Worm (Caenorhabditis elegans): ENCODE results near the gene F54D10.7.

The F54D10.7 gene

DNA sequence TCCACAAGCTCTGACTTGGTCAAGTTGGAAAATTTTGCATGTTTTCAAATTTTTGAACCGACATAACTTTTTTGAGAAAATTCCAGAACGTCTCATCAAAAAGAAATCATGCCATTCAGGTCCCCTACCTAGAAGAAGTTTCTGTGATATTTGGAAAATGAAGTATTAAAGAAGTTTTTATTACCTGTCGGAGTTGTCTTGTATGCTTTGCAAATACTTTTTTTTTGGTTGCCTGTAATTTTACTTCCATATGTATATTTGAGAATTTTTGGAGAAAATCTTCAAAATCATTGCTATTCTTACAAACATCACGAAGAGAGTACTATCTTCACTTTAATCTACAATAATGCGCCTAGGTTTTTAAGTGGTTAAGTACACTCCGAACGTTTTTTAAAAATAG, 29.6 kb upstream of the F54D10.7 start, which contains the start of gene nhr-72:
TSS of gene nhr-72 (minus strand) at position 101 of the 400 bp plus-strand sequence.
- TF ChIP-seq mep-1 (tag; optimal IDR thresholded peaks at IDR 0.05) (no peak), tbx-8 (GFP tag; optimal IDR thresholded peaks at IDR 0.05) (no peak), ceh-43 (GFP tag; optimal IDR thresholded peaks at IDR 0.05) (no peak), blmp-1 (tag; optimal IDR thresholded peaks at IDR 0.05) (no peak), ztf-11 (tag; optimal IDR thresholded peaks at IDR 0.05) (no peak), ham-2 (GFP tag; optimal IDR thresholded peaks at IDR 0.05) (no peak), lin-13 (tag; optimal IDR thresholded peaks at IDR 0.05) (no peak), drap-1 (GFP tag; optimal IDR thresholded peaks at IDR 0.05) (no peak), flh-1 (GFP tag; optimal IDR thresholded peaks at IDR 0.05) (no peak), bed-3 (GFP tag; optimal IDR thresholded peaks at IDR 0.05) (no peak), snpc-4 (tag; optimal IDR thresholded peaks at IDR 0.05) (no peak), unc-120 (tag; optimal IDR thresholded peaks at IDR 0.05; ENCODE audit: poor library complexity, severe bottlenecking) (no peak), sem-2 (GFP tag; optimal IDR thresholded peaks at IDR 0.05) (no peak), ces-1 (GFP tag; optimal IDR thresholded peaks at IDR 0.05) (no peak)

- TF ChIP-seq nhr-76 (tag; optimal IDR thresholded peaks at IDR 0.05) = no peak
- no peak for TF ChIP-seq snpc-4 (tag; optimal IDR thresholded peaks at IDR 0.05)
Observed at ce11 chrII:3846028-3846427, 24.9 kb upstream of the F54D10.7 start, which contains the start of gene C17A2.2. C17A2.2 (plus strand) TSS chrII:3846328.

DNA sequence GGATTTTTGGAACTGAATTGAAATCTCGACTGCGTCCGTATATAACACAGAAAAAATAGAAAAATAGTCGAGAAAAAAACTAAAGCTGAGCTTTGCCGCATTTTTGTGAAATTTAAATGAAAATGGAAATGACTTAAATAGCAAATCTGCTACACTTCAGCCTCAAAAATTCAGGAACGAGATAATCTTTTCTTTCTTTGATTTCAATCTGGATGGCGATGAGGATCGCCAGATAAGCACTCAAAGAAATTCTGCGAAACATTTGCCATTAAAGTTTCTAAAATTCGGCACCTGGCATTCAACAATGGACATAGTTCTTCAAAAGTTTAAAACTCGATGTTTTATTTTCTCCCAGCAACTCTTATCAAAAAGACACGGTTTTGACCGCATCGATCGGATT, 22.2 kb upstream of the F54D10.7 start, which contains the start of the genes C17A2.7 and C17A2.3:
TSS of gene C17A2.7 (minus strand) at position 101 of the 400 bp plus-strand sequence.
TSS of gene C17A2.3 (plus strand) at position 305 of the 400 bp plus-strand sequence.
- TF ChIP-seq mab-5 (tag; optimal IDR thresholded peaks at IDR 0.05) (no peak), sptf-1 (tag; optimal IDR thresholded peaks at IDR 0.05) (no peak), nhr-76 (tag; optimal IDR thresholded peaks at IDR 0.05) (no peak), elt-1 (tag; optimal IDR thresholded peaks at IDR 0.05; ENCODE audit: borderline replicate concordance, insufficient read depth) (peak; percentile 36)

DNA sequence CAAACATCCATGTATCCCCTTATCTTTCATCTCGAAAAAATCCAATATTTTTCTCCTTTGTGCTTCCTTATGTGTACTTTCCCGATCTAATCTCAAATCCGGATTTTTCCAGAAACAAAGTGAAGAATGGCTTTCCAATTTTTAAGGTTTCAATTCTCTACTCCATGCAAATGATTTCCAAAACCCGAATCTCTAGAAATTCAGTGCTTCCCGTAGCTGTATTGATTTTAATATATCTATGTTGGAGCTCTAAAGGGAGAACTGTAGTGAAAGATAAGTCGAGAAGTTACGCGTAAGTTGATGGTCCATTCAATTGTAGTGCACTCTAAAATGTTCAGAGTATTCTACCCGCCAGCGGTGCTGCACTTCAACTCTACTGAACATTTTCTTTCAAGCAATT, 18.5 kb upstream of the F54D10.7 start, which contains the start of gene C17A2.4:
TSS of gene C17A2.4 (plus strand) at position 301 of the 400 bp plus-strand sequence.
- TF ChIP-seq hlh-1 (tag; optimal IDR thresholded peaks at IDR 0.05) (no peak), nhr-2 (tag; optimal IDR thresholded peaks at IDR 0.05) (no peak), unc-39 (tag; optimal IDR thresholded peaks at IDR 0.05) (no peak), M03D4.4 (tag; optimal IDR thresholded peaks at IDR 0.05) (no peak)

- no peak for TF ChIP-seq ces-1 (GFP tag; optimal IDR thresholded peaks at IDR 0.05)
- no peak for TF ChIP-seq unc-62 (GFP tag; optimal IDR thresholded peaks at IDR 0.05)
- TF ChIP-seq flh-1 (GFP tag; optimal IDR thresholded peaks at IDR 0.05) = no peak
- TF ChIP-seq nhr-28 (tag; optimal IDR thresholded peaks at IDR 0.05) = no peak
- TF ChIP-seq nhr-2 (tag; optimal IDR thresholded peaks at IDR 0.05) = no peak
- no peak for TF ChIP-seq bed-3 (GFP tag; optimal IDR thresholded peaks at IDR 0.05)
- no peak for TF ChIP-seq nhr-237 (tag; optimal IDR thresholded peaks at IDR 0.05)
- no peak for TF ChIP-seq mls-2 (tag; optimal IDR thresholded peaks at IDR 0.05)
- no peak for TF ChIP-seq snpc-4 (tag; optimal IDR thresholded peaks at IDR 0.05)
- TF ChIP-seq sem-2 (GFP tag; optimal IDR thresholded peaks at IDR 0.05) = no peak
- TF ChIP-seq unc-120 (tag; optimal IDR thresholded peaks at IDR 0.05; ENCODE audit: poor library complexity, severe bottlenecking) = no peak
- TF ChIP-seq tbx-8 (GFP tag; optimal IDR thresholded peaks at IDR 0.05) = no peak
- TF ChIP-seq mab-5 (tag; optimal IDR thresholded peaks at IDR 0.05) = no peak
- TF ChIP-seq cnd-1 (tag; optimal IDR thresholded peaks at IDR 0.05) = no peak
- no peak for TF ChIP-seq ceh-83 (GFP tag; optimal IDR thresholded peaks at IDR 0.05)
Observed at ce11 chrII:3835915-3836314, 14.8 kb upstream of the F54D10.7 start, which contains the start of gene oac-4. oac-4 (minus strand) TSS chrII:3836015.

ce11 chrII:3832383-3832782, 11.3 kb upstream of the F54D10.7 start, which contains the start of gene F54D10.9:
F54D10.9 (minus strand) TSS chrII:3832483.
- TF ChIP-seq bed-3 (GFP tag; optimal IDR thresholded peaks at IDR 0.05) (no peak), snpc-4 (tag; optimal IDR thresholded peaks at IDR 0.05) (no peak), nhr-2 (tag; optimal IDR thresholded peaks at IDR 0.05) (no peak), ceh-43 (GFP tag; optimal IDR thresholded peaks at IDR 0.05) (no peak), nhr-12 (tag; optimal IDR thresholded peaks at IDR 0.05) (no peak), mls-2 (tag; optimal IDR thresholded peaks at IDR 0.05) (no peak), sptf-1 (tag; optimal IDR thresholded peaks at IDR 0.05) (no peak), nhr-237 (tag; optimal IDR thresholded peaks at IDR 0.05) (no peak), M03D4.4 (tag; optimal IDR thresholded peaks at IDR 0.05) (no peak), zip-8 (tag; optimal IDR thresholded peaks at IDR 0.05) (no peak), nhr-28 (tag; optimal IDR thresholded peaks at IDR 0.05) (no peak), hlh-1 (tag; optimal IDR thresholded peaks at IDR 0.05) (no peak), sem-2 (GFP tag; optimal IDR thresholded peaks at IDR 0.05) (no peak), flh-1 (GFP tag; optimal IDR thresholded peaks at IDR 0.05) (no peak), ztf-11 (tag; optimal IDR thresholded peaks at IDR 0.05) (no peak), mab-5 (tag; optimal IDR thresholded peaks at IDR 0.05) (no peak)

Data from whole organism, mixed stage, embryonic.